Worm (Caenorhabditis elegans) whole organism, late embryonic: Measurements from ENCODE around the gene T10B9.9.

Experiments
- C08G9.2 ChIP-seq: sonication (generic microtip); optimal IDR thresholded peaks from 2 replicates; lab custom pipeline; 2016; ENCODE audit warnings: mild to moderate bottlenecking, missing genetic modification characterization, moderate library complexity, missing compliant biosample characterization
- ama-1 ChIP-seq: fragments of 150-350 bp; optimal IDR thresholded peaks from 2 replicates; lab custom pipeline; 2014
- che-1 ChIP-seq: sonication (generic microtip); optimal IDR thresholded peaks from 2 replicates; lab custom pipeline; 2016; ENCODE audit warnings: mild to moderate bottlenecking, missing genetic modification characterization, missing compliant biosample characterization
- elt-2 ChIP-seq: sonication (generic microtip); optimal IDR thresholded peaks from 2 replicates; lab custom pipeline; 2016; ENCODE audit warnings: missing genetic modification reagents, missing genetic modification characterization, missing compliant biosample characterization
- hlh-30 ChIP-seq: sonication (generic microtip); optimal IDR thresholded peaks from 2 replicates; lab custom pipeline; 2017; ENCODE audit warnings: antibody characterized with exemption, missing genetic modification characterization, missing compliant biosample characterization; ENCODE audit not compliant: insufficient read depth
- lin-11 ChIP-seq: fragments of 200-800 bp; sonication (Bioruptor generic); optimal IDR thresholded peaks from 2 replicates; lab custom pipeline; 2018; ENCODE audit warnings: mild to moderate bottlenecking, missing genetic modification characterization, missing compliant biosample characterization
- madf-2 ChIP-seq: sonication (generic microtip); optimal IDR thresholded peaks from 2 replicates; lab custom pipeline; 2017; ENCODE audit warnings: missing genetic modification characterization, missing compliant biosample characterization
- nhr-11 ChIP-seq: fragments of 150-350 bp; optimal IDR thresholded peaks from 2 replicates; lab custom pipeline; 2014; ENCODE audit warnings: missing biosample characterization, missing genetic modification characterization
- npax-4 ChIP-seq: sonication (generic microtip); optimal IDR thresholded peaks from 2 replicates; lab custom pipeline; 2016; ENCODE audit warnings: missing genetic modification characterization, missing compliant biosample characterization
- pqm-1 ChIP-seq: sonication (generic microtip); optimal IDR thresholded peaks from 2 replicates; lab custom pipeline; 2016; ENCODE audit warnings: missing genetic modification characterization, missing compliant biosample characterization
- ref-2 ChIP-seq: sonication (generic microtip); optimal IDR thresholded peaks from 2 replicates; lab custom pipeline; 2016; ENCODE audit warnings: missing genetic modification characterization, missing compliant biosample characterization
- sox-4 ChIP-seq: sonication (generic microtip); optimal IDR thresholded peaks from 2 replicates; lab custom pipeline; 2017; ENCODE audit warnings: mild to moderate bottlenecking, missing genetic modification characterization, inconsistent platforms, missing compliant biosample characterization
- tbx-2 ChIP-seq: sonication (generic microtip); optimal IDR thresholded peaks from 2 replicates; lab custom pipeline; 2016; ENCODE audit warnings: missing genetic modification characterization, missing compliant biosample characterization
- ttx-3 ChIP-seq: sonication (generic microtip); optimal IDR thresholded peaks from 2 replicates; lab custom pipeline; 2016; ENCODE audit warnings: missing genetic modification reagents, missing genetic modification characterization, missing compliant biosample characterization

ce11 chrII:9787395-9788152 lies 11.9 kb upstream of the T10B9.9 start, which contains the start of gene cyp-13A2:
- TF ChIP-seq C08G9.2 (tag; lab: Kevin White, UChicago) (no peak), hlh-30 (tag; lab: Kevin White, UChicago) (peak; percentile 24), sox-4 (tag; lab: Kevin White, UChicago) (no peak), lin-11 (tag; lab: Kevin White, UChicago) (no peak), ama-1 (lab: Kevin White, UChicago) (no peak), tbx-2 (no peak), npax-4 (tag; lab: Kevin White, UChicago) (no peak), elt-2 (tag; lab: Kevin White, UChicago) (peak; percentile 30), madf-2 (no peak), nhr-11 (peak; percentile 13), pqm-1 (tag; lab: Kevin White, UChicago) (no peak), ref-2 (tag; lab: Kevin White, UChicago) (no peak), ttx-3 (tag; lab: Kevin White, UChicago) (no peak), che-1 (tag; lab: Kevin White, UChicago) (no peak)
